Worm (Caenorhabditis elegans): ENCODE measurements around the gene T26A5.8.

DNA sequence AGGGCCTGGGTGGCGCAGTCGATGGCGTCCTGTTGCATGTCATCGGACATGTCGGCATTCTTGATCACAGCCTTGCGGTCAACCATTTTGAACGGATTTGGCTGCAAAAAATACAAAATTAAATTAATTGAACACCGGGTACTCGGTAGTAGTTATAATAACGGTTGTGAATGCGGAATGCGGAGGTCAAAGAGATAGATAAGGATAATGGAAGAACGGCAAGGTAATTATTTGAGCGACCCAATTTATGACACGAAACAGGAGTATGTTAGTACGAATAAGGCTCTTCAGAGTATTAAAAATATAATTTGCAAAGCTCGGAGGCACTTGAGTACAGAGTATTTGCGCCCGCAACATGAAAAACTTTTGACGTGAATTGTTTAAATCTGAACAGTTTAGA is 1.0 kb upstream of the T26A5.8 start, which contains the start of gene dlc-1:
- TF ChIP-seq fos-1 (tag; optimal IDR thresholded peaks at IDR 0.05) (no peak), elt-3 (tag; optimal IDR thresholded peaks at IDR 0.05) (no peak)
